Fruit fly (Drosophila melanogaster) whole organism, wandering third instar larva: ENCODE data around the gene CG16865.
A peak's percentile ranks its signal among the peaks of the same experiment; 100 is the strongest.

Source experiments
- Abd-B ChIP-seq: fragments of >200 bp; optimal IDR thresholded peaks from 2 replicates; lab custom pipeline; 2017; ENCODE audit warnings: missing biosample characterization, missing genetic modification characterization
- CG32264 ChIP-seq: fragments of 200-800 bp; sonication (Bioruptor generic); optimal IDR thresholded peaks from 2 replicates; lab custom pipeline; 2016; ENCODE audit warnings: missing biosample characterization, missing genetic modification characterization
- CG9705 ChIP-seq: fragments of 200-800 bp; sonication (Bioruptor generic); optimal IDR thresholded peaks from 2 replicates; lab custom pipeline; 2018; ENCODE audit warnings: missing biosample characterization, mild to moderate bottlenecking, missing genetic modification characterization
- CrebA ChIP-seq: fragments of 200-800 bp; sonication (Bioruptor generic); optimal IDR thresholded peaks from 2 replicates; lab custom pipeline; 2016; ENCODE audit warnings: missing biosample characterization, mild to moderate bottlenecking, missing genetic modification characterization, borderline replicate concordance
- Dfd ChIP-seq: fragments of >200 bp; optimal IDR thresholded peaks from 2 replicates; lab custom pipeline; 2017; ENCODE audit warnings: missing biosample characterization, missing genetic modification characterization
- Dif ChIP-seq: fragments of 200-275, 200-300 bp; sonication (Bioruptor generic); optimal IDR thresholded peaks from 2 replicates; lab custom pipeline; 2018; ENCODE audit warnings: missing biosample characterization, missing genetic modification characterization; ENCODE audit not compliant: partially characterized antibody
- GATAd ChIP-seq: sonication (Bioruptor generic); optimal IDR thresholded peaks from 2 replicates; lab custom pipeline; 2016; ENCODE audit warnings: missing biosample characterization, missing genetic modification characterization
- HLH106 ChIP-seq: fragments of 200-800 bp; optimal IDR thresholded peaks from 3 replicates; lab custom pipeline; 2019; ENCODE audit warnings: missing biosample characterization, mild to moderate bottlenecking, missing genetic modification characterization, moderate library complexity
- Hnf4 ChIP-seq: fragments of 200-800 bp; sonication (Bioruptor generic); optimal IDR thresholded peaks from 2 replicates; lab custom pipeline; 2016; ENCODE audit warnings: missing biosample characterization, mild to moderate bottlenecking, missing genetic modification characterization
- Hr78 ChIP-seq: fragments of >200 bp; optimal IDR thresholded peaks from 2 replicates; lab custom pipeline; 2017; ENCODE audit warnings: missing biosample characterization, missing genetic modification characterization
- Hr83 ChIP-seq: fragments of 200-300 bp; sonication (Bioruptor generic); optimal IDR thresholded peaks from 2 replicates; lab custom pipeline; 2016; ENCODE audit warnings: missing biosample characterization, mild to moderate bottlenecking, missing genetic modification characterization, moderate library complexity; ENCODE audit not compliant: poor library complexity, severe bottlenecking
- Jra ChIP-seq: sonication (Bioruptor generic); optimal IDR thresholded peaks from 2 replicates; lab custom pipeline; 2016; ENCODE audit warnings: missing biosample characterization, missing genetic modification characterization
- Mio ChIP-seq: sonication (Bioruptor generic); optimal IDR thresholded peaks from 2 replicates; lab custom pipeline; 2016; ENCODE audit warnings: missing biosample characterization, missing genetic modification characterization
- Myc ChIP-seq: fragments of >200 bp; optimal IDR thresholded peaks from 2 replicates; lab custom pipeline; 2017
- N ChIP-seq: fragments of >200 bp; optimal IDR thresholded peaks from 2 replicates; lab custom pipeline; 2018; ENCODE audit warnings: missing biosample characterization, missing external identifiers, missing genetic modification characterization
- OdsH ChIP-seq: fragments of 200-800 bp; sonication (Bioruptor generic); optimal IDR thresholded peaks from 2 replicates; lab custom pipeline; 2016; ENCODE audit warnings: missing biosample characterization, mild to moderate bottlenecking, missing genetic modification characterization
- Rel ChIP-seq, 2 experiments: fragments of 200-800 bp; sonication (Bioruptor generic) in 1 of 2; optimal IDR thresholded peaks; 2 replicates in 1 of 2; 3 replicates in 1 of 2; lab custom pipeline; 2016 to 2019; ENCODE audit warnings: mild to moderate bottlenecking in 2 of 2, missing biosample characterization in 2 of 2, missing genetic modification characterization in 2 of 2, moderate library complexity in 1 of 2
- Sp1 ChIP-seq: fragments of 200-800 bp; sonication (Bioruptor generic); optimal IDR thresholded peaks from 3 replicates; lab custom pipeline; 2019; ENCODE audit warnings: missing biosample characterization, mild to moderate bottlenecking, missing genetic modification characterization, moderate library complexity
- Vsx2 ChIP-seq: fragments of 200-300, 225-300 bp; sonication (Bioruptor generic); optimal IDR thresholded peaks from 2 replicates; lab custom pipeline; 2018; ENCODE audit warnings: missing biosample characterization, missing genetic modification characterization; ENCODE audit not compliant: partially characterized antibody
- br ChIP-seq: fragments of 200-800 bp; sonication (Bioruptor generic); optimal IDR thresholded peaks from 2 replicates; lab custom pipeline; 2016; ENCODE audit warnings: missing biosample characterization, missing genetic modification characterization
- brk ChIP-seq: fragments of 200-800 bp; sonication (Bioruptor generic); optimal IDR thresholded peaks from 2 replicates; lab custom pipeline; 2016; ENCODE audit warnings: missing biosample characterization, mild to moderate bottlenecking, missing genetic modification characterization
- dl ChIP-seq, 2 experiments: fragments of 175-275, 200-275 bp in 1 of 2; fragments of 200-275 bp in 1 of 2; sonication (Bioruptor generic); optimal IDR thresholded peaks; lab custom pipeline; 2018; ENCODE audit warnings: mild to moderate bottlenecking in 2 of 2, missing biosample characterization in 2 of 2, missing genetic modification characterization in 2 of 2, moderate library complexity in 2 of 2; ENCODE audit not compliant: partially characterized antibody in 2 of 2, insufficient read depth in 1 of 2
- dmrt93B ChIP-seq: fragments of 200-800 bp; sonication (Bioruptor generic); optimal IDR thresholded peaks from 2 replicates; lab custom pipeline; 2018; ENCODE audit warnings: missing biosample characterization, mild to moderate bottlenecking, missing genetic modification characterization
- dsf ChIP-seq: sonication (Bioruptor generic); optimal IDR thresholded peaks from 2 replicates; lab custom pipeline; 2016; ENCODE audit warnings: missing biosample characterization, missing genetic modification characterization, borderline replicate concordance
- ey ChIP-seq: fragments of 200-800 bp; sonication (Bioruptor generic); optimal IDR thresholded peaks from 2 replicates; lab custom pipeline; 2016; ENCODE audit warnings: missing biosample characterization, missing genetic modification characterization
- foxo ChIP-seq, 2 experiments: fragments of 200-800 bp; sonication (Bioruptor generic); optimal IDR thresholded peaks; 2 replicates in 1 of 2; 3 replicates in 1 of 2; lab custom pipeline; 2016 to 2017; ENCODE audit warnings: missing biosample characterization in 2 of 2, missing genetic modification characterization in 2 of 2
- fru ChIP-seq: fragments of 200-800 bp; sonication (Bioruptor generic); optimal IDR thresholded peaks from 3 replicates; lab custom pipeline; 2016; ENCODE audit warnings: missing biosample characterization, mild to moderate bottlenecking, missing genetic modification characterization
- h ChIP-seq: fragments of 200-800 bp; sonication (Bioruptor generic); optimal IDR thresholded peaks from 3 replicates; lab custom pipeline; 2016; ENCODE audit warnings: missing biosample characterization, mild to moderate bottlenecking, missing genetic modification characterization
- jim ChIP-seq: fragments of 175-275, 200-325 bp; sonication (Bioruptor generic); optimal IDR thresholded peaks from 2 replicates; lab custom pipeline; 2016; ENCODE audit warnings: missing biosample characterization, mild to moderate bottlenecking, missing genetic modification characterization
- lola ChIP-seq: fragments of >200 bp; optimal IDR thresholded peaks from 2 replicates; lab custom pipeline; 2017; ENCODE audit warnings: missing biosample characterization, missing genetic modification characterization
- pan ChIP-seq: fragments of >200 bp; optimal IDR thresholded peaks from 2 replicates; lab custom pipeline; 2017
- psq ChIP-seq: fragments of 200-800 bp; sonication (Bioruptor generic); optimal IDR thresholded peaks from 3 replicates; lab custom pipeline; 2017; ENCODE audit warnings: missing biosample characterization, mild to moderate bottlenecking, missing genetic modification characterization, moderate library complexity
- rgr ChIP-seq: fragments of 200-800 bp; sonication (Bioruptor generic); optimal IDR thresholded peaks from 3 replicates; lab custom pipeline; 2016; ENCODE audit warnings: missing biosample characterization, mild to moderate bottlenecking, missing genetic modification characterization
- sage ChIP-seq: fragments of 200-800 bp; sonication (Bioruptor generic); optimal IDR thresholded peaks from 2 replicates; lab custom pipeline; 2016; ENCODE audit warnings: missing biosample characterization, mild to moderate bottlenecking, missing genetic modification characterization
- sv ChIP-seq: fragments of 200-800 bp; sonication (Bioruptor generic); optimal IDR thresholded peaks from 3 replicates; lab custom pipeline; 2016; ENCODE audit warnings: missing biosample characterization, missing genetic modification characterization
- tai ChIP-seq: sonication (Bioruptor generic); optimal IDR thresholded peaks from 2 replicates; lab custom pipeline; 2016; ENCODE audit warnings: missing biosample characterization, missing genetic modification characterization
- usp ChIP-seq: fragments of >200 bp; optimal IDR thresholded peaks from 2 replicates; lab custom pipeline; 2017; ENCODE audit warnings: missing biosample characterization, missing genetic modification characterization
- woc ChIP-seq: sonication (Bioruptor generic); optimal IDR thresholded peaks from 2 replicates; lab custom pipeline; 2016; ENCODE audit warnings: missing biosample characterization, mild to moderate bottlenecking, missing genetic modification characterization

The CG16865 gene

dm6 chr2L:13841508-13841907, 30.2 kb downstream of the CG16865 start, which contains the start of gene CG33307:
CG33307 (minus strand) TSS chr2L:13841520.
- TF ChIP-seq Sp1 (GFP tag; lab: Kevin White, UChicago): no peak
- no peak for TF ChIP-seq CG32264
- no peak for TF ChIP-seq dsf
- TF ChIP-seq h: no peak
- TF ChIP-seq sv (GFP tag; lab: Kevin White, UChicago): no peak
- no peak for TF ChIP-seq ey
- no peak for TF ChIP-seq dl (GFP tag; optimal IDR thresholded peaks at IDR 0.05; lab: Kevin White, UChicago; ENCODE audit: insufficient read depth in 1 of 2, partially characterized antibody in 2 of 2)
- no peak for TF ChIP-seq lola (GFP tag; lab: Kevin White, UChicago)
- TF ChIP-seq jim (GFP tag; lab: Kevin White, UChicago): no peak
- TF ChIP-seq Hr83 (GFP tag; lab: Kevin White, UChicago): no peak
- no peak for TF ChIP-seq pan (lab: Kevin White, UChicago)
- no peak for TF ChIP-seq Mio (GFP tag; lab: Kevin White, UChicago)
- TF ChIP-seq foxo (GFP tag; optimal IDR thresholded peaks at IDR 0.05; lab: Kevin White, UChicago): no peak
- TF ChIP-seq usp (GFP tag; lab: Kevin White, UChicago): no peak
- TF ChIP-seq Dif (GFP tag; lab: Kevin White, UChicago): no peak

- TF ChIP-seq GATAd: no peak
- TF ChIP-seq tai (GFP tag; lab: Kevin White, UChicago): peak; percentile 31
- TF ChIP-seq Rel (GFP tag; optimal IDR thresholded peaks at IDR 0.05; lab: Kevin White, UChicago): no peak
- TF ChIP-seq Rel (tag; optimal IDR thresholded peaks at IDR 0.05; lab: Kevin White, UChicago): no peak
- no peak for TF ChIP-seq rgr (GFP tag; lab: Kevin White, UChicago)
- no peak for TF ChIP-seq Dif (GFP tag; lab: Kevin White, UChicago)
- TF ChIP-seq CG9705 (GFP tag; lab: Kevin White, UChicago): no peak
- TF ChIP-seq Myc (lab: Kevin White, UChicago): peak; percentile 91
- TF ChIP-seq, all 38 proteins: peak for 2
Measured at dm6 chr2L:13842078-13842477, 30.8 kb downstream of the CG16865 start.

- no peak for TF ChIP-seq Hnf4 (GFP tag; lab: Kevin White, UChicago)
- TF ChIP-seq, all 38 proteins: peak for 0
Measured at dm6 chr2L:13842572-13842971, 31.2 kb downstream of the CG16865 start.

- no peak for TF ChIP-seq Rel (GFP tag; optimal IDR thresholded peaks at IDR 0.05; lab: Kevin White, UChicago)
- TF ChIP-seq Rel (tag; optimal IDR thresholded peaks at IDR 0.05; lab: Kevin White, UChicago): peak; percentile 20
- TF ChIP-seq usp (GFP tag; lab: Kevin White, UChicago): no peak
- TF ChIP-seq foxo (GFP tag; optimal IDR thresholded peaks at IDR 0.05; lab: Kevin White, UChicago): peak in 1 of 2 experiments; percentile 61
- peak; percentile 18 for TF ChIP-seq psq
- TF ChIP-seq brk: peak; percentile 50
- peak; percentile 57 for TF ChIP-seq HLH106
- TF ChIP-seq GATAd: no peak
- peak; percentile 50 for TF ChIP-seq OdsH
- peak; percentile 26 for TF ChIP-seq fru (GFP tag; lab: Kevin White, UChicago)
- no peak for TF ChIP-seq ey
- peak; percentile 53 for TF ChIP-seq h
- TF ChIP-seq CG32264: no peak
- TF ChIP-seq rgr (GFP tag; lab: Kevin White, UChicago): peak; percentile 39
- TF ChIP-seq dsf: no peak
- TF ChIP-seq Sp1 (GFP tag; lab: Kevin White, UChicago): peak; percentile 62
- no peak for TF ChIP-seq jim (GFP tag; lab: Kevin White, UChicago)
- TF ChIP-seq, all 38 proteins: peak for 10
Measured at dm6 chr2L:13843692-13844284, 32.5 kb downstream of the CG16865 start, which contains the start of gene CG33306. CG33306 (minus strand) TSS chr2L:13843742.

- TF ChIP-seq Myc (lab: Kevin White, UChicago) (no peak), Dfd (GFP tag; lab: Kevin White, UChicago) (no peak), usp (GFP tag; lab: Kevin White, UChicago) (no peak), CrebA (peak; percentile 57), dmrt93B (GFP tag; lab: Kevin White, UChicago) (no peak), Abd-B (no peak), Hr78 (GFP tag; lab: Kevin White, UChicago) (no peak), CG9705 (GFP tag; lab: Kevin White, UChicago) (no peak), foxo (GFP tag; optimal IDR thresholded peaks at IDR 0.05; lab: Kevin White, UChicago) (peak in 1 of 2 experiments; percentile 5), Vsx2 (peak; percentile 42), Dif (GFP tag; lab: Kevin White, UChicago) (no peak), brk (no peak), br (GFP tag; lab: Kevin White, UChicago) (peak; percentile 51), tai (GFP tag; lab: Kevin White, UChicago) (no peak), HLH106 (no peak), woc (GFP tag; lab: Kevin White, UChicago) (no peak), lola (GFP tag; lab: Kevin White, UChicago) (no peak), dsf (no peak), Mio (GFP tag; lab: Kevin White, UChicago) (no peak), CG32264 (no peak), N (GFP tag; lab: Kevin White, UChicago) (no peak), GATAd (no peak), h (peak; percentile 67), Jra (GFP tag; lab: Kevin White, UChicago) (peak; percentile 61), OdsH (peak; percentile 15), sage (GFP tag; lab: Kevin White, UChicago) (no peak), jim (GFP tag; lab: Kevin White, UChicago) (peak; percentile 36)
Measured at dm6 chr2L:13845178-13845577, 33.9 kb downstream of the CG16865 start, which contains the start of gene CG8997. CG8997 (minus strand) TSS chr2L:13845325.
